Worm (Caenorhabditis elegans): ENCODE measurements around the gene srt-43.

DNA sequence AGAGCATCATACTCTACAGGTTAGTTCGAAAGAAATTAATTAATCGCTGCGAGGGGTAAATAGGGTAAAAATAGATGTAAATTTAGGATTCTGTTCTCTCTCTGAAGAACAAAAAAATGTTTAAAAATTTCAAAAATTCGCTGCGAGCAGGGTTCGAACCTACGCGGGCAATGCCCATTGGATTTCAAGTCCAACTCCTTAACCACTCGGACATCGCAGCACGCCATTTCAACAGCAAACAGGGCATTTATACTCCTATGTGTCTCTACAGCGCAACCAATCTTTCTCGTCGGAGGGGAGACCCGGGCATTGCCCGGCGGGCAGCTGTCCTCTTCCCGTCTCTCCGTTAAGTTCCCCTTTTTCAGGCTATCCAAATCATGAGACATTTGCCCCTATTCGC lies 11.2 kb downstream of the srt-43 start:
- TF ChIP-seq flt-1 (GFP tag; IDR thresholded peaks at IDR 0.05) = peak; percentile 97
- peak; percentile 96 for TF ChIP-seq tab-1 (GFP tag; IDR thresholded peaks at IDR 0.05)
- TF ChIP-seq ref-1 (GFP tag; conservative IDR thresholded peaks at IDR 0.05) = peak; percentile 90
- TF ChIP-seq klf-2 (GFP tag; conservative IDR thresholded peaks at IDR 0.05) = peak; percentile 98
- TF ChIP-seq cog-1 (tag; optimal IDR thresholded peaks at IDR 0.05) = peak; percentile 58
- TF ChIP-seq med-1 (GFP tag; optimal IDR thresholded peaks at IDR 0.05; ENCODE audit: insufficient read depth) = peak; percentile 67
